Worm (Caenorhabditis elegans) whole organism, late embryonic: ENCODE results near the gene fbxa-219.
A peak's percentile ranks its signal among the peaks of the same experiment; 100 is the strongest.

ENCODE experiments used
- C38D4.7 ChIP-seq: fragments of 200-800 bp; sonication (Bioruptor generic); optimal IDR thresholded peaks from 2 replicates; lab custom pipeline; 2018; ENCODE audit warnings: mild to moderate bottlenecking, missing genetic modification characterization, moderate library complexity, missing compliant biosample characterization
- F13H6.1 ChIP-seq: sonication (generic microtip); optimal IDR thresholded peaks from 2 replicates; lab custom pipeline; 2016; ENCODE audit warnings: missing genetic modification characterization, missing compliant biosample characterization
- K02D7.2 ChIP-seq: sonication (generic microtip); optimal IDR thresholded peaks from 2 replicates; lab custom pipeline; 2017; ENCODE audit warnings: mild to moderate bottlenecking, missing genetic modification characterization, missing compliant biosample characterization
- K09A11.1 ChIP-seq: sonication (generic microtip); optimal IDR thresholded peaks from 2 replicates; lab custom pipeline; 2017; ENCODE audit warnings: antibody characterized with exemption, mild to moderate bottlenecking, missing genetic modification characterization, missing compliant biosample characterization; ENCODE audit not compliant: insufficient read depth
- ahr-1 ChIP-seq: sonication (generic microtip); optimal IDR thresholded peaks from 2 replicates; lab custom pipeline; 2016; ENCODE audit warnings: missing genetic modification characterization, missing compliant biosample characterization
- ceh-14 ChIP-seq: sonication (generic microtip); optimal IDR thresholded peaks from 2 replicates; lab custom pipeline; 2016; ENCODE audit warnings: missing genotype, missing genetic modification characterization, missing compliant biosample characterization
- ceh-19 ChIP-seq: fragments of 200-800 bp; sonication (Bioruptor generic); optimal IDR thresholded peaks from 2 replicates; lab custom pipeline; 2018; ENCODE audit warnings: mild to moderate bottlenecking, missing genetic modification characterization, missing compliant biosample characterization
- ceh-30 ChIP-seq: fragments of 150-350 bp; optimal IDR thresholded peaks from 2 replicates; lab custom pipeline; 2014; ENCODE audit warnings: missing biosample characterization, missing genetic modification characterization
- ceh-48 ChIP-seq: sonication (generic microtip); optimal IDR thresholded peaks from 2 replicates; lab custom pipeline; 2016; ENCODE audit warnings: missing genetic modification characterization, inconsistent platforms, missing compliant biosample characterization
- ceh-6 ChIP-seq: fragments of 200-800 bp; sonication (Bioruptor generic); optimal IDR thresholded peaks from 2 replicates; lab custom pipeline; 2018; ENCODE audit warnings: mild to moderate bottlenecking, missing genetic modification characterization, missing compliant biosample characterization
- ceh-9 ChIP-seq: sonication (generic microtip); optimal IDR thresholded peaks from 2 replicates; lab custom pipeline; 2016; ENCODE audit warnings: mild to moderate bottlenecking, missing genetic modification characterization, inconsistent platforms, missing compliant biosample characterization
- che-1 ChIP-seq: sonication (generic microtip); optimal IDR thresholded peaks from 2 replicates; lab custom pipeline; 2016; ENCODE audit warnings: mild to moderate bottlenecking, missing genetic modification characterization, missing compliant biosample characterization
- dmd-4 ChIP-seq: sonication (generic microtip); optimal IDR thresholded peaks from 2 replicates; lab custom pipeline; 2016; ENCODE audit warnings: borderline replicate concordance, missing genetic modification characterization, missing compliant biosample characterization
- fkh-10 ChIP-seq: fragments of 150-350 bp; optimal IDR thresholded peaks from 2 replicates; lab custom pipeline; 2014; ENCODE audit warnings: missing biosample characterization, missing genetic modification reagents, missing genetic modification characterization
- gmeb-2 ChIP-seq: sonication (generic microtip); optimal IDR thresholded peaks from 2 replicates; lab custom pipeline; 2016; ENCODE audit warnings: missing genetic modification characterization, inconsistent platforms, missing compliant biosample characterization
- hlh-13 ChIP-seq: fragments of 200-800 bp; sonication (Bioruptor generic); optimal IDR thresholded peaks from 2 replicates; lab custom pipeline; 2018; ENCODE audit warnings: mild to moderate bottlenecking, missing genetic modification characterization, missing compliant biosample characterization
- hlh-30 ChIP-seq: sonication (generic microtip); optimal IDR thresholded peaks from 2 replicates; lab custom pipeline; 2017; ENCODE audit warnings: antibody characterized with exemption, missing genetic modification characterization, missing compliant biosample characterization; ENCODE audit not compliant: insufficient read depth
- hlh-6 ChIP-seq: sonication (generic microtip); optimal IDR thresholded peaks from 2 replicates; lab custom pipeline; 2016; ENCODE audit warnings: missing genotype, missing genetic modification characterization, missing compliant biosample characterization
- lim-6 ChIP-seq: sonication (generic microtip); optimal IDR thresholded peaks from 2 replicates; lab custom pipeline; 2016; ENCODE audit warnings: missing genetic modification characterization, missing compliant biosample characterization
- lin-11 ChIP-seq: fragments of 200-800 bp; sonication (Bioruptor generic); optimal IDR thresholded peaks from 2 replicates; lab custom pipeline; 2018; ENCODE audit warnings: mild to moderate bottlenecking, missing genetic modification characterization, missing compliant biosample characterization
- mec-3 ChIP-seq: sonication (generic microtip); optimal IDR thresholded peaks from 2 replicates; lab custom pipeline; 2016; ENCODE audit warnings: borderline replicate concordance, missing genetic modification characterization, missing compliant biosample characterization
- nhr-232 ChIP-seq: sonication (generic microtip); optimal IDR thresholded peaks from 2 replicates; lab custom pipeline; 2016; ENCODE audit warnings: missing genetic modification characterization, missing compliant biosample characterization
- npax-4 ChIP-seq: sonication (generic microtip); optimal IDR thresholded peaks from 2 replicates; lab custom pipeline; 2016; ENCODE audit warnings: missing genetic modification characterization, missing compliant biosample characterization
- pat-9 ChIP-seq: fragments of 200-800 bp; sonication (Bioruptor generic); optimal IDR thresholded peaks from 2 replicates; lab custom pipeline; 2018; ENCODE audit warnings: mild to moderate bottlenecking, missing genetic modification characterization, moderate library complexity, missing compliant biosample characterization
- pax-1 ChIP-seq: fragments of 150-350 bp; optimal IDR thresholded peaks from 2 replicates; lab custom pipeline; 2014; ENCODE audit warnings: missing biosample characterization, missing genetic modification characterization
- pha-2 ChIP-seq: sonication (generic microtip); optimal IDR thresholded peaks from 2 replicates; lab custom pipeline; 2017; ENCODE audit warnings: mild to moderate bottlenecking, missing genetic modification characterization, missing compliant biosample characterization
- pha-4 ChIP-seq: fragments of 150-350 bp; optimal IDR thresholded peaks from 2 replicates; lab custom pipeline; 2018; ENCODE audit warnings: missing biosample characterization, missing genetic modification reagents, missing genetic modification characterization
- sox-4 ChIP-seq: sonication (generic microtip); optimal IDR thresholded peaks from 2 replicates; lab custom pipeline; 2017; ENCODE audit warnings: mild to moderate bottlenecking, missing genetic modification characterization, inconsistent platforms, missing compliant biosample characterization
- unc-55 ChIP-seq: sonication (generic microtip); optimal IDR thresholded peaks from 2 replicates; lab custom pipeline; 2017; ENCODE audit warnings: missing biosample characterization, missing genetic modification reagents, missing genetic modification characterization
- unc-86 ChIP-seq: sonication (generic microtip); optimal IDR thresholded peaks from 2 replicates; lab custom pipeline; 2016; ENCODE audit warnings: missing genetic modification characterization, missing compliant biosample characterization

fbxa-219 gene

ce11 chrIII:2272075-2272474 lies 19.1 kb upstream of the fbxa-219 start, which contains the start of gene fbxa-48:
Gene fbxa-48, minus strand, starts transcription at chrIII:2272175.
- TF ChIP-seq unc-55 (GFP tag; lab: Kevin White, UChicago): no peak
- no peak for TF ChIP-seq hlh-13 (GFP tag; lab: Kevin White, UChicago)
- TF ChIP-seq ahr-1 (tag; lab: Kevin White, UChicago): no peak
- TF ChIP-seq fkh-10 (GFP tag; lab: Kevin White, UChicago): no peak
- no peak for TF ChIP-seq dmd-4 (tag; lab: Kevin White, UChicago)
- TF ChIP-seq pax-1: no peak
- TF ChIP-seq ceh-19: no peak

ce11 chrIII:2272732-2273131 lies 18.5 kb upstream of the fbxa-219 start, which contains the start of gene fbxa-39:
Gene fbxa-39, plus strand, starts transcription at chrIII:2273032.
- TF ChIP-seq npax-4 (tag; lab: Kevin White, UChicago) (no peak), lin-11 (no peak), C38D4.7 (GFP tag; lab: Kevin White, UChicago) (no peak), ceh-9 (tag; lab: Kevin White, UChicago) (no peak), sox-4 (tag; lab: Kevin White, UChicago) (no peak), hlh-30 (tag; lab: Kevin White, UChicago) (no peak), F13H6.1 (tag; lab: Kevin White, UChicago) (no peak), lim-6 (tag; lab: Kevin White, UChicago) (no peak), pat-9 (no peak)

ce11 chrIII:2276842-2277241 lies 14.4 kb upstream of the fbxa-219 start, which contains the start of gene Y54F10BM.21:
Gene Y54F10BM.21, plus strand, starts transcription at chrIII:2277142.
- no peak for TF ChIP-seq pha-4 (tag; lab: Kevin White, UChicago)
- TF ChIP-seq K09A11.1 (tag; lab: Kevin White, UChicago): no peak
- no peak for TF ChIP-seq mec-3 (tag; lab: Kevin White, UChicago)
- TF ChIP-seq, all 69 proteins: peak for 0

- TF ChIP-seq mec-3 (tag; lab: Kevin White, UChicago) (no peak), ceh-6 (GFP tag; lab: Kevin White, UChicago) (no peak), hlh-13 (GFP tag; lab: Kevin White, UChicago) (no peak), nhr-232 (tag; lab: Kevin White, UChicago) (no peak), pax-1 (no peak), gmeb-2 (no peak), hlh-6 (no peak), K02D7.2 (tag; lab: Kevin White, UChicago) (no peak), sox-4 (tag; lab: Kevin White, UChicago) (no peak), ceh-14 (tag; lab: Kevin White, UChicago) (no peak), C38D4.7 (GFP tag; lab: Kevin White, UChicago) (no peak), ceh-30 (no peak)
Observed at ce11 chrIII:2279457-2279856, 11.8 kb upstream of the fbxa-219 start, which contains the start of gene Y54F10BM.23. Gene Y54F10BM.23, minus strand, starts transcription at chrIII:2279557.

- no peak for TF ChIP-seq pha-2 (tag; lab: Kevin White, UChicago)
- TF ChIP-seq, all 69 proteins: peak for 0
Observed at ce11 chrIII:2280569-2280968, 10.6 kb upstream of the fbxa-219 start, which contains the start of gene Y54F10BM.22. Gene Y54F10BM.22, plus strand, starts transcription at chrIII:2280899.

- peak; percentile 6 for TF ChIP-seq che-1 (tag; lab: Kevin White, UChicago)
- TF ChIP-seq ceh-48 (tag; lab: Kevin White, UChicago): peak; percentile 98
- TF ChIP-seq ceh-30: no peak
- TF ChIP-seq unc-86: no peak
Observed at ce11 chrIII:2281975-2282957, 8.9 kb upstream of the fbxa-219 start, which contains the start of gene Y54F10BM.3. Gene Y54F10BM.3, plus strand, starts transcription at chrIII:2282025.
